Fruit fly (Drosophila melanogaster) Kc167 (cell line): ENCODE measurements around the gene EMC3.

Source experiments
- Myc ChIP-seq: fragments of >200 bp; optimal IDR thresholded peaks from 2 replicates; lab custom pipeline; 2017; ENCODE audit warnings: missing external identifiers
- h ChIP-seq: fragments of >200 bp; optimal IDR thresholded peaks from 3 replicates; lab custom pipeline; 2018; ENCODE audit warnings: missing external identifiers
- insv ChIP-seq: fragments of >200 bp; optimal IDR thresholded peaks from 3 replicates; lab custom pipeline; 2018; ENCODE audit warnings: missing external identifiers
- psq ChIP-seq: fragments of >200 bp; optimal IDR thresholded peaks from 2 replicates; lab custom pipeline; 2017; ENCODE audit warnings: missing external identifiers
- ttk ChIP-seq: sonication (Bioruptor generic); optimal IDR thresholded peaks from 2 replicates; lab custom pipeline; 2017; ENCODE audit warnings: missing external identifiers

DNA sequence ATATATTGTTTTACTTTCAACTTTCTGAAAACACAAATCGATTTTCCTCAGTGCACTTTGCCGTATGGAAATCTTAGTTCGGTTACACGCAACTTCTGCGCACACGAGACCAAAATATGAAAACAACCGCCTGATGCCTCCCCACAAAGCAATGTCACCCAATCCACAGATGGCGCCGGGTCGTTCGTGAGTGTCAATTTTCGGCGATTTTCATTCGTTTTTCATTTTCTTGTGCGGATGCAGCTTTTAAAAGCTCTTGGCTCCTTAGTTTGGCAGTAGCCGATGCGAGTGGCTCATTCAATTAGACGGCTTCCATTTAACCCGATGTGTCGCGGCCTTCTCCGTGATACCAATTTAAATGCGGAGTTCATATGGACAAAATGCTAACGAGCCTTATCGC lies 8.3 kb downstream of the EMC3 start, which contains the start of gene CG6431:
- TF ChIP-seq psq = no peak
- no peak for TF ChIP-seq Myc (lab: Kevin White, UChicago)
- no peak for TF ChIP-seq insv (lab: Kevin White, UChicago)
- TF ChIP-seq h (lab: Kevin White, UChicago) = no peak
- TF ChIP-seq ttk (lab: Kevin White, UChicago) = no peak
